Fruit fly (Drosophila melanogaster) whole organism, embryonic: ENCODE data around the gene Mob3.

Source experiments
- Antp ChIP-seq: fragments of 200-800 bp; sonication (Bioruptor generic); optimal IDR thresholded peaks from 3 replicates; lab custom pipeline; 2016; ENCODE audit warnings: missing biosample characterization, missing genetic modification characterization
- CG11085 ChIP-seq: fragments of 200-800 bp; sonication (Bioruptor generic); IDR thresholded peaks from 2 replicates; pipeline ENCODE4 v1.3.6; 2022; ENCODE audit warnings: missing biosample characterization, missing genetic modification characterization
- CG13287 ChIP-seq: fragments of 200-800 bp; sonication (Bioruptor generic); IDR thresholded peaks from 2 replicates; pipeline ENCODE4 v1.3.6; 2022; ENCODE audit warnings: missing biosample characterization, missing genetic modification characterization; ENCODE audit not compliant: partially characterized antibody
- CG15479 ChIP-seq: fragments of 200-800 bp; sonication (Bioruptor generic); optimal IDR thresholded peaks from 3 replicates; lab custom pipeline; 2019; ENCODE audit warnings: missing biosample characterization, mild to moderate bottlenecking, missing genetic modification characterization, moderate library complexity
- CG17359 ChIP-seq: fragments of 200-800 bp; sonication (Bioruptor generic); optimal IDR thresholded peaks from 3 replicates; lab custom pipeline; 2018; ENCODE audit warnings: missing biosample characterization, mild to moderate bottlenecking, missing genetic modification characterization, moderate library complexity
- CG18476 ChIP-seq: fragments of 200-800 bp; sonication (Bioruptor generic); optimal IDR thresholded peaks from 2 replicates; lab custom pipeline; 2016; ENCODE audit warnings: missing biosample characterization, mild to moderate bottlenecking, missing genetic modification characterization
- CG31365 ChIP-seq: fragments of 200-800 bp; sonication (Bioruptor generic); optimal IDR thresholded peaks from 2 replicates; lab custom pipeline; 2018; ENCODE audit warnings: missing biosample characterization, mild to moderate bottlenecking, missing genetic modification characterization
- CG3163 ChIP-seq: fragments of 200-800 bp; sonication (Bioruptor generic); optimal IDR thresholded peaks from 3 replicates; lab custom pipeline; 2016; ENCODE audit warnings: missing biosample characterization, missing genetic modification characterization
- CG33213 ChIP-seq: fragments of 200-800 bp; sonication (Bioruptor generic); optimal IDR thresholded peaks from 3 replicates; lab custom pipeline; 2016; ENCODE audit warnings: missing biosample characterization, missing genetic modification characterization
- CG3838 ChIP-seq: fragments of 200-800 bp; sonication (Bioruptor generic); optimal IDR thresholded peaks from 3 replicates; lab custom pipeline; 2016; ENCODE audit warnings: missing biosample characterization, missing genetic modification characterization
- CG6791 ChIP-seq: fragments of 200-800 bp; sonication (Bioruptor generic); IDR thresholded peaks from 3 replicates; pipeline ENCODE4 v1.3.6; 2022; ENCODE audit warnings: missing biosample characterization, missing genetic modification characterization; ENCODE audit not compliant: partially characterized antibody
- CG7271 ChIP-seq: fragments of 200-800 bp; sonication (Bioruptor generic); optimal IDR thresholded peaks from 2 replicates; lab custom pipeline; 2018; ENCODE audit warnings: missing biosample characterization, mild to moderate bottlenecking, missing genetic modification characterization, moderate library complexity
- CG7357 ChIP-seq: fragments of 200-800 bp; sonication (Bioruptor generic); IDR thresholded peaks from 3 replicates; pipeline ENCODE4 v1.3.6; 2022; ENCODE audit warnings: missing biosample characterization, missing genetic modification characterization
- CG7839 ChIP-seq: fragments of 200-800 bp; sonication (Bioruptor generic); optimal IDR thresholded peaks from 3 replicates; lab custom pipeline; 2018; ENCODE audit warnings: missing biosample characterization, mild to moderate bottlenecking, missing genetic modification characterization, moderate library complexity
- CG8478 ChIP-seq: fragments of >200 bp; optimal IDR thresholded peaks from 2 replicates; lab custom pipeline; 2018
- CG9797 ChIP-seq: fragments of 200-800 bp; sonication (Bioruptor generic); optimal IDR thresholded peaks from 3 replicates; lab custom pipeline; 2018; ENCODE audit warnings: missing biosample characterization, mild to moderate bottlenecking, missing genetic modification characterization
- CG9876 ChIP-seq: fragments of 200-800 bp; sonication (Bioruptor generic); optimal IDR thresholded peaks from 2 replicates; lab custom pipeline; 2016; ENCODE audit warnings: missing biosample characterization, missing genetic modification characterization
- Chrac-16 ChIP-seq: fragments of 200-800 bp; sonication (Bioruptor generic); optimal IDR thresholded peaks from 3 replicates; lab custom pipeline; 2016; ENCODE audit warnings: missing biosample characterization, missing genetic modification characterization
- Dp ChIP-seq: fragments of 200-800 bp; sonication (Bioruptor generic); optimal IDR thresholded peaks from 2 replicates; lab custom pipeline; 2018; ENCODE audit warnings: missing biosample characterization, mild to moderate bottlenecking, missing genetic modification characterization, moderate library complexity
- Dref ChIP-seq: fragments of 200-800 bp; sonication (Bioruptor generic); IDR thresholded peaks from 2 replicates; pipeline ENCODE4 v1.3.6; 2022; ENCODE audit warnings: missing biosample characterization, missing genetic modification characterization
- Eip74EF ChIP-seq, 2 experiments: fragments of 200-800 bp in 1 of 2; fragments of >200 bp in 1 of 2; sonication (Bioruptor generic) in 1 of 2; optimal IDR thresholded peaks; 2 replicates each; lab custom pipeline; 2017 to 2019; ENCODE audit warnings: missing biosample characterization in 2 of 2, missing genetic modification characterization in 2 of 2, mild to moderate bottlenecking in 1 of 2, moderate library complexity in 1 of 2
- HLH3B ChIP-seq: fragments of 200-800 bp; sonication (Bioruptor generic); IDR thresholded peaks from 2 replicates; pipeline ENCODE4 v1.3.6; 2022; ENCODE audit warnings: missing biosample characterization, missing genetic modification characterization
- Hand ChIP-seq: fragments of 200-800 bp; sonication (Bioruptor generic); optimal IDR thresholded peaks from 2 replicates; lab custom pipeline; 2017; ENCODE audit warnings: mild to moderate bottlenecking, missing biosample characterization, missing genetic modification reagents, missing genetic modification characterization
- Max ChIP-seq: fragments of 200-800 bp; sonication (Bioruptor generic); optimal IDR thresholded peaks from 2 replicates; lab custom pipeline; 2016; ENCODE audit warnings: missing biosample characterization, mild to moderate bottlenecking, missing genetic modification characterization
- Med ChIP-seq: fragments of 200-800 bp; sonication (Bioruptor generic); peaks from one replicate; lab custom pipeline; 2016; ENCODE audit warnings: missing biosample characterization, missing genetic modification characterization, mild to moderate bottlenecking, inconsistent platforms, moderate library complexity
- Mrtf ChIP-seq: fragments of 200-800 bp; sonication (Bioruptor generic); IDR thresholded peaks from 3 replicates; pipeline ENCODE4 v1.3.6; 2022; ENCODE audit warnings: missing biosample characterization, missing genetic modification characterization
- Sry-δ ChIP-seq: fragments of 200-800 bp; sonication (Bioruptor generic); optimal IDR thresholded peaks from 2 replicates; lab custom pipeline; 2016; ENCODE audit warnings: missing biosample characterization, missing genetic modification characterization
- Ssrp ChIP-seq: fragments of 200-800 bp; sonication (Bioruptor generic); optimal IDR thresholded peaks from 2 replicates; lab custom pipeline; 2018; ENCODE audit warnings: missing biosample characterization, mild to moderate bottlenecking, missing genetic modification characterization, moderate library complexity
- Tbp ChIP-seq: fragments of >200 bp; optimal IDR thresholded peaks from 2 replicates; lab custom pipeline; 2018; ENCODE audit warnings: missing biosample characterization, missing genetic modification characterization
- Vsx1 ChIP-seq: fragments of 200-800 bp; sonication (Bioruptor generic); optimal IDR thresholded peaks from 2 replicates; lab custom pipeline; 2017; ENCODE audit warnings: missing biosample characterization, mild to moderate bottlenecking, missing genetic modification characterization, missing genetic modification reagents
- YL-1 ChIP-seq: fragments of 200-800 bp; sonication (Bioruptor generic); optimal IDR thresholded peaks from 3 replicates; lab custom pipeline; 2017; ENCODE audit warnings: missing biosample characterization, mild to moderate bottlenecking, missing genetic modification characterization
- aop ChIP-seq: fragments of 200-800 bp; sonication (Bioruptor generic); IDR thresholded peaks from 2 replicates; pipeline ENCODE4 v1.3.6; 2022; ENCODE audit warnings: missing biosample characterization, missing genetic modification characterization
- bigmax ChIP-seq: fragments of 200-800 bp; sonication (Bioruptor generic); optimal IDR thresholded peaks from 2 replicates; lab custom pipeline; 2018; ENCODE audit warnings: missing biosample characterization, mild to moderate bottlenecking, missing genetic modification characterization
- chinmo ChIP-seq: fragments of 200-800 bp; sonication (Bioruptor generic); IDR thresholded peaks from 4 replicates; pipeline ENCODE4 v1.3.6; 2022; ENCODE audit warnings: missing biosample characterization, missing genetic modification characterization; ENCODE audit not compliant: partially characterized antibody
- dysf ChIP-seq: fragments of 200-800 bp; sonication (Bioruptor generic); IDR thresholded peaks from 3 replicates; pipeline ENCODE4 v1.3.6; 2022; ENCODE audit warnings: missing biosample characterization, missing genetic modification characterization
- emc ChIP-seq: fragments of 200-800 bp; sonication (Bioruptor generic); optimal IDR thresholded peaks from 2 replicates; lab custom pipeline; 2016; ENCODE audit warnings: missing biosample characterization, missing genetic modification characterization
- eve ChIP-seq, 2 experiments: fragments of >200 bp; optimal IDR thresholded peaks; 2 replicates each; lab custom pipeline; 2017; ENCODE audit warnings: missing biosample characterization in 2 of 2, missing genetic modification characterization in 2 of 2
- gce ChIP-seq: fragments of 200-800 bp; sonication (Bioruptor generic); IDR thresholded peaks from 3 replicates; pipeline ENCODE4 v1.3.6; 2022; ENCODE audit warnings: missing biosample characterization, missing genetic modification characterization
- grn ChIP-seq: fragments of 200-800 bp; sonication (Bioruptor generic); optimal IDR thresholded peaks from 3 replicates; lab custom pipeline; 2017; ENCODE audit warnings: missing biosample characterization, missing genetic modification characterization
- gsb ChIP-seq: fragments of 200-800 bp; sonication (Bioruptor generic); IDR thresholded peaks from 2 replicates; pipeline ENCODE4 v1.3.6; 2022; ENCODE audit warnings: missing biosample characterization, missing genetic modification characterization
- hbn ChIP-seq: fragments of 200-800 bp; sonication (Bioruptor generic); IDR thresholded peaks from 2 replicates; pipeline ENCODE4 v1.3.6; 2022; ENCODE audit warnings: missing biosample characterization, missing genetic modification characterization; ENCODE audit not compliant: partially characterized antibody
- kni ChIP-seq: fragments of 200-800 bp; sonication (Bioruptor generic); optimal IDR thresholded peaks from 3 replicates; lab custom pipeline; 2017; ENCODE audit warnings: mild to moderate bottlenecking, missing biosample characterization, missing genetic modification reagents, missing genetic modification characterization
- lmd ChIP-seq: fragments of 200-800 bp; sonication (Bioruptor generic); IDR thresholded peaks from 2 replicates; pipeline ENCODE4 v1.3.6; 2022; ENCODE audit warnings: missing biosample characterization, missing genetic modification characterization
- odd ChIP-seq: fragments of 200-800 bp; sonication (Bioruptor generic); optimal IDR thresholded peaks from 2 replicates; lab custom pipeline; 2017; ENCODE audit warnings: missing biosample characterization, mild to moderate bottlenecking, missing genetic modification characterization
- pum ChIP-seq: fragments of 200-800 bp; sonication (Bioruptor generic); optimal IDR thresholded peaks from 2 replicates; lab custom pipeline; 2016; ENCODE audit warnings: missing biosample characterization, missing genetic modification characterization
- ranshi ChIP-seq: fragments of 200-800 bp; sonication (Bioruptor generic); IDR thresholded peaks from 2 replicates; pipeline ENCODE4 v1.3.6; 2022; ENCODE audit warnings: missing biosample characterization, missing genetic modification characterization
- sc ChIP-seq, 3 experiments: fragments of >200 bp in 2 of 3; fragments of 200-800 bp in 1 of 3; sonication (Bioruptor generic) in 1 of 3; optimal IDR thresholded peaks; 2 replicates in 2 of 3; 3 replicates in 1 of 3; lab custom pipeline; 2017; ENCODE audit warnings: mild to moderate bottlenecking in 1 of 3, missing biosample characterization in 1 of 3, missing genetic modification characterization in 1 of 3, missing genetic modification reagents in 1 of 3
- sisA ChIP-seq: fragments of 200-800 bp; sonication (Bioruptor generic); IDR thresholded peaks from 2 replicates; pipeline ENCODE4 v1.3.6; 2022; ENCODE audit warnings: missing biosample characterization, missing genetic modification characterization
- sug ChIP-seq: fragments of 200-800 bp; optimal IDR thresholded peaks from 2 replicates; lab custom pipeline; 2019; ENCODE audit warnings: missing biosample characterization, mild to moderate bottlenecking, missing genetic modification characterization, moderate library complexity
- tgo ChIP-seq: fragments of 200-800 bp; sonication (Bioruptor generic); IDR thresholded peaks from 3 replicates; pipeline ENCODE4 v1.3.6; 2022; ENCODE audit warnings: missing biosample characterization, missing genetic modification characterization
- yki ChIP-seq: fragments of >200 bp; optimal IDR thresholded peaks from 3 replicates; lab custom pipeline; 2018
- zen2 ChIP-seq: fragments of 200-800 bp; sonication (Bioruptor generic); IDR thresholded peaks from 3 replicates; pipeline ENCODE4 v1.3.6; 2022; ENCODE audit warnings: missing biosample characterization, missing genetic modification characterization; ENCODE audit not compliant: partially characterized antibody

Gene Mob3

DNA sequence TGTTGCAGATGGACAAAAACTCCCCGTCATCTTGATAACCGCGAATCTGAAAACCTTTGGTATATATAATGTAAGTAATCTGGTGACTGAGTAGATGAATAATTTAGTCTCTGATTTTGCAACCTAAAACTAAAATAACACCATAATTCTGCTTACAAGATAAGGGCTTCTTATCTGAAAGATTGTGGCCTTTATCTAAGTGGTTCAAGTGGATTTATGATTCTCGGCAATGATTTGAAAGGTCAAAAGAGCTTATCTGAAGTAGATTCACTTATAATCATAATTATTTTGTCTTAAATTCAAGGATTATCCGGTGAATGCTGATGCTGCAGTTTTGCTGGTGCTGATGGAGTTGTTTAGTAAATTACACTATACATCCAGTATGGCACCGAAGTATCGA, 50.8 kb downstream of the Mob3 start (continued):
- no peak for TF ChIP-seq Sry-δ
- no peak for TF ChIP-seq CG31365 (tag; lab: Kevin White, UChicago)
- no peak for TF ChIP-seq CG18476
- TF ChIP-seq kni (GFP tag; lab: Kevin White, UChicago), result no peak
- TF ChIP-seq CG9876, result no peak
- no peak for TF ChIP-seq Tbp (GFP tag; lab: Kevin White, UChicago)
- no peak for TF ChIP-seq CG3838 (GFP tag; lab: Kevin White, UChicago)
- TF ChIP-seq Max (GFP tag; lab: Kevin White, UChicago), result no peak
- TF ChIP-seq gsb, result no peak
- no peak for TF ChIP-seq HLH3B (GFP tag; lab: Robert Waterston, UW)
- TF ChIP-seq ranshi (GFP tag; lab: Robert Waterston, UW), result no peak
- no peak for TF ChIP-seq Antp (GFP tag; lab: Kevin White, UChicago)
- TF ChIP-seq emc (GFP tag; lab: Kevin White, UChicago), result no peak
- TF ChIP-seq aop, result no peak
- 0 out of 4 replicates have a peak, but pooled peaks have one; percentile 21 for TF ChIP-seq chinmo (GFP tag; lab: Robert Waterston, UW)
- no peak for TF ChIP-seq Ssrp (tag; lab: Kevin White, UChicago)
- TF ChIP-seq sug (tag; lab: Kevin White, UChicago), result peak; percentile 16
- TF ChIP-seq CG3163 (GFP tag; lab: Kevin White, UChicago), result no peak
- TF ChIP-seq CG8478, result no peak
- TF ChIP-seq grn (GFP tag; lab: Kevin White, UChicago), result peak; percentile 45
- TF ChIP-seq Dref, result no peak
- TF ChIP-seq zen2 (GFP tag; lab: Robert Waterston, UW), result no peak
- TF ChIP-seq CG13287 (GFP tag; lab: Robert Waterston, UW), result no peak
- TF ChIP-seq CG11085 (GFP tag; lab: Robert Waterston, UW), result no peak
- TF ChIP-seq Vsx1 (GFP tag; lab: Kevin White, UChicago), result no peak
- no peak for TF ChIP-seq bigmax (GFP tag; lab: Kevin White, UChicago)
- no peak for TF ChIP-seq CG6791 (GFP tag; lab: Robert Waterston, UW)
- TF ChIP-seq odd (GFP tag; lab: Kevin White, UChicago), result no peak
- TF ChIP-seq CG33213 (GFP tag; lab: Kevin White, UChicago), result no peak
- no peak for TF ChIP-seq hbn
- TF ChIP-seq CG17359, result no peak
- TF ChIP-seq gce, result no peak
- no peak for TF ChIP-seq CG9797 (GFP tag; lab: Kevin White, UChicago)
- TF ChIP-seq Dp (GFP tag; lab: Kevin White, UChicago), result no peak
- TF ChIP-seq eve (GFP tag; optimal IDR thresholded peaks at IDR 0.05; lab: Kevin White, UChicago), result peak in 1 of 2 experiments; percentile 46
- TF ChIP-seq Med (GFP tag; lab: Kevin White, UChicago), result peak; percentile 6
- TF ChIP-seq yki (lab: Kevin White, UChicago), result no peak
- no peak for TF ChIP-seq CG7357
- TF ChIP-seq tgo, result no peak
- no peak for TF ChIP-seq Hand (GFP tag; lab: Kevin White, UChicago)
- peak in 1 of 2 experiments; percentile 7 for TF ChIP-seq Eip74EF (GFP tag; optimal IDR thresholded peaks at IDR 0.05; lab: Kevin White, UChicago)
- no peak for TF ChIP-seq sisA
- no peak for TF ChIP-seq CG7839 (tag; lab: Kevin White, UChicago)
- TF ChIP-seq Chrac-16, result no peak
- no peak for TF ChIP-seq sc (optimal IDR thresholded peaks at IDR 0.05; lab: Kevin White, UChicago)
- TF ChIP-seq sc (GFP tag; optimal IDR thresholded peaks at IDR 0.05; lab: Kevin White, UChicago), result no peak
- no peak for TF ChIP-seq dysf (GFP tag; lab: Robert Waterston, UW)
- TF ChIP-seq pum (GFP tag; lab: Kevin White, UChicago), result no peak
- no peak for TF ChIP-seq CG7271 (tag; lab: Kevin White, UChicago)
- TF ChIP-seq lmd (GFP tag; lab: Robert Waterston, UW), result no peak
- no peak for TF ChIP-seq YL-1 (GFP tag; lab: Kevin White, UChicago)
- no peak for TF ChIP-seq Mrtf (GFP tag; lab: Robert Waterston, UW)
- TF ChIP-seq CG15479 (GFP tag; lab: Kevin White, UChicago), result peak; percentile 66
